Worm (Caenorhabditis elegans): Measurements from ENCODE around the gene C14A4.7.

C14A4.7 gene

DNA sequence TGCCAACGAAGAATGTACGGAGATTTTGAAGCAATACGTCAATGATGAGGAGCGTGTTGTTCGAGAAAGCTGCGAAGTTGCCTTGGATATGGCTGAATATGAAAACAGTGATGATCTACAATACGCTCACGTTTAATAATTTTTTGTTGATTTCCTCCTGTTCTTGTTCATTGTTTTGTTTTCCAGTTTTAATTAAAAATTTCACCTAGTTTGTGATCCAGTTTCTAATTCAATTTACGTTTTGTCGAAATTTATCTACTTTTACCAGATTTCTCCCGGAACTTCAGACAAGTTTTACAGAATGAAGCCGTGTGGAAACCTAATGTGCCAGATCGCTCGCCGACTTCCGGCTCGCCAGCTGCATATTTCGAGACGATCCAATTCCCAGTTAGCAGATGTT is 15.5 kb downstream of the C14A4.7 start, which contains the start of gene dap-3:
Gene dap-3 (plus strand): TSS at position 301 of the 400 bp plus-strand sequence.
- TF ChIP-seq aly-2 (tag; optimal IDR thresholded peaks at IDR 0.05) (no peak), hmg-11 (tag; optimal IDR thresholded peaks at IDR 0.05) (no peak), ama-1 (optimal IDR thresholded peaks at IDR 0.05) (no peak), nhr-237 (tag; optimal IDR thresholded peaks at IDR 0.05) (no peak), nhr-77 (tag; optimal IDR thresholded peaks at IDR 0.05) (no peak), elt-3 (tag; optimal IDR thresholded peaks at IDR 0.05) (no peak), ztf-4 (tag; optimal IDR thresholded peaks at IDR 0.05) (no peak), pha-4 (tag; optimal IDR thresholded peaks at IDR 0.05) (no peak), fkh-10 (GFP tag; optimal IDR thresholded peaks at IDR 0.05) (no peak), ceh-16 (tag; optimal IDR thresholded peaks at IDR 0.05) (no peak), nhr-67 (tag; optimal IDR thresholded peaks at IDR 0.05) (no peak), mdl-1 (tag; optimal IDR thresholded peaks at IDR 0.05) (no peak), eor-1 (tag; optimal IDR thresholded peaks at IDR 0.05) (no peak), ztf-11 (tag; optimal IDR thresholded peaks at IDR 0.05) (no peak), pqm-1 (tag; optimal IDR thresholded peaks at IDR 0.05) (no peak), fos-1 (tag; optimal IDR thresholded peaks at IDR 0.05) (no peak), daf-12 (tag; optimal IDR thresholded peaks at IDR 0.05) (no peak)

DNA sequence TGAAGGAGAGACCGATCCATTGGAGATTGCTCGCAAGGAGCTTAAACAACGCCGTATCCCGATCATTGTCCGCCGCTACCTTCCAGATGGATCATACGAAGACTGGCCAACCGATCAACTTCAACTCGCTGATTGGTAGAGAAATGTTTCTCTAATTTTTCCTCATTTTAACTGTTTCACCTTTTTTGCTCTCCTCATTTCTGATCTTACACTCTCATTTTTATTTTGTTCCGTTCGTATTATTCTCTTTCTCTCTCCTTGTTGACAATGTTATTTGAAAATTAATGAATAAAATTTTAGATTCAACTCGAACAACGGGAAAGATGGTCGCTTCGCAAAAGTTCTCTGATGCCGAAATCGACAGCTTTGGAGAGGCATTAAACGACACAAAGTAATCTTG is 16.7 kb downstream of the C14A4.7 start, which contains the start of gene dohh-1:
Gene dohh-1 (plus strand): TSS at position 301 of the 400 bp plus-strand sequence.
- TF ChIP-seq sea-2 (GFP tag; optimal IDR thresholded peaks at IDR 0.05) (no peak), egl-5 (tag; optimal IDR thresholded peaks at IDR 0.05) (no peak), ceh-28 (tag; optimal IDR thresholded peaks at IDR 0.05) (no peak), ceh-82 (tag; optimal IDR thresholded peaks at IDR 0.05) (no peak), egl-27 (tag; optimal IDR thresholded peaks at IDR 0.05) (no peak), nfya-1 (tag; optimal IDR thresholded peaks at IDR 0.05; ENCODE audit: insufficient read depth) (no peak), nhr-23 (tag; optimal IDR thresholded peaks at IDR 0.05) (no peak), fos-1 (tag; optimal IDR thresholded peaks at IDR 0.05) (no peak), pha-4 (tag; optimal IDR thresholded peaks at IDR 0.05) (no peak), mml-1 (tag; optimal IDR thresholded peaks at IDR 0.05) (no peak), snpc-4 (tag; optimal IDR thresholded peaks at IDR 0.05) (no peak), nhr-11 (tag; optimal IDR thresholded peaks at IDR 0.05) (no peak), R02D3.7 (tag; optimal IDR thresholded peaks at IDR 0.05) (no peak), nhr-28 (tag; optimal IDR thresholded peaks at IDR 0.05) (no peak), unc-62 (GFP tag; optimal IDR thresholded peaks at IDR 0.05) (no peak), hmg-11 (tag; optimal IDR thresholded peaks at IDR 0.05) (no peak), nhr-25 (tag; optimal IDR thresholded peaks at IDR 0.05) (no peak), lsy-12 (tag; optimal IDR thresholded peaks at IDR 0.05) (no peak)

DNA sequence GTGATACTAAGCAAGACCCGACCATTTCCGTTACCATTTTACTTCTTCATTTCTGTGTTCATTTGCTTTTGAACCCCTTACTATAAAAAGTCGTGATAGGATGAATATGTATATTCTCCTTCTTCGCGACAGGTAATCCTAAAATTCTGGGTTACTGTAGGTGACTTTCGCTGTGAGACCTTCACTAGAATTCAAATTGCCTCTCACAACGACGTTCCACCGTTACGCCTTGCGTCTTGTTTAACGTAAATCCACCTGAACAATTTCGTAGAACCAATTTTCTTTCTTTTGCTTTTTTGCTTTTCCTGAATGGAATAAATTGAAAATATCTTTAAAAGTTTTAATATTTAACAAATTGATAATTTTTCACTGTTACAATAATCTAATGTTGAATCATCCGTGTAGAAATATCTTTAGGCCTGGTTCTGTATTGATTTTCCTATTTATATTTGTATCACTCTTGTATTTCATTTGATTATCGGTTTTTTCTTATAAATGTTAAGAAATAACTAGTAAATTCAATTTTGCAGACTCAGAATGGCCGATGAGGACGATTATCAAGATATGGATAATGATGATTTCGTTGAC is 17.4 kb downstream of the C14A4.7 start, which contains the start of gene rpb-6:
Gene rpb-6 (plus strand): TSS at position 538 of the 588 bp plus-strand sequence.
- TF ChIP-seq nhr-25 (tag; optimal IDR thresholded peaks at IDR 0.05) (peak; percentile 10), fkh-10 (GFP tag; optimal IDR thresholded peaks at IDR 0.05) (no peak), lin-15B (tag; optimal IDR thresholded peaks at IDR 0.05) (peak; percentile 39), sea-2 (GFP tag; optimal IDR thresholded peaks at IDR 0.05) (no peak), R02D3.7 (tag; optimal IDR thresholded peaks at IDR 0.05) (peak; percentile 66)

DNA sequence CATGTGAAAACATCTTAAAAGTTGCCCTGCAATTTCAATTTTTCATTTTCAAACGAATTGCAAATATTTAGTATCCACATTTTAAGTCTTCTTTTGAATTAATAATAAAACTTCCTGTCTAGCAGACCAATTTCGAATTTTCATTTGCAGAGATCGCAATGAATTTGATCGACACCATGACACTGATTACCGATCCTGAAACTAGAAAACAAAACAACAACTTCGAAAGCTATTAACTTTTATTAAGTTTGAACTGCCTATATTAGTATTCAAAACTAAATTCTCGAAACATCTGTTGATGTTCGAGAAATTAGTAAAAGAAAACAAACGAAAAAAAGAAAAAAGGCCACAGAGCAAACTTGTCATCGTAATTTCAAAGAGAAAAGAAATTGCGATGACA is 22.2 kb downstream of the C14A4.7 start:
- no peak for TF ChIP-seq jun-1 (tag; optimal IDR thresholded peaks at IDR 0.05)
- TF ChIP-seq elt-2 (tag; optimal IDR thresholded peaks at IDR 0.05) = no peak
- no peak for TF ChIP-seq hmg-11 (tag; optimal IDR thresholded peaks at IDR 0.05)
- no peak for TF ChIP-seq nhr-12 (tag; optimal IDR thresholded peaks at IDR 0.05)
- TF ChIP-seq zag-1 (tag; optimal IDR thresholded peaks at IDR 0.05) = no peak
- no peak for TF ChIP-seq pqm-1 (tag; optimal IDR thresholded peaks at IDR 0.05)
